Worm (Caenorhabditis elegans) whole organism, L4 larva: ENCODE data around the gene F13H10.1.

Source experiments
- D1046.2 ChIP-seq: fragments of 200-800 bp; sonication (Bioruptor generic); IDR thresholded peaks from 2 replicates; pipeline ENCODE4 v1.3.6; 2022; ENCODE audit warnings: missing genetic modification characterization, missing compliant biosample characterization
- F10B5.3 ChIP-seq: sonication (generic microtip); optimal IDR thresholded peaks from 2 replicates; lab custom pipeline; 2016; ENCODE audit warnings: mild to moderate bottlenecking, missing genetic modification characterization, missing compliant biosample characterization
- T20F7.1 ChIP-seq: fragments of 200-800 bp; sonication (Bioruptor generic); optimal IDR thresholded peaks from 2 replicates; lab custom pipeline; 2018; ENCODE audit warnings: mild to moderate bottlenecking, missing genetic modification characterization, missing compliant biosample characterization
- T26A8.4 ChIP-seq: fragments of 200-800 bp; sonication (Bioruptor generic); IDR thresholded peaks from 2 replicates; pipeline ENCODE4 v1.3.6; 2022; ENCODE audit warnings: missing genetic modification characterization, missing compliant biosample characterization
- Y75B8A.6 ChIP-seq: fragments of 200-800 bp; sonication (Bioruptor generic); IDR thresholded peaks from 2 replicates; pipeline ENCODE4 v1.3.6; 2022; ENCODE audit warnings: missing genetic modification reagents, missing genetic modification characterization, missing compliant biosample characterization
- ZK546.5 ChIP-seq, 2 experiments: sonication (generic microtip); optimal IDR thresholded peaks; 2 replicates each; lab custom pipeline; 2017; ENCODE audit warnings: missing biosample characterization in 2 of 2, missing genetic modification characterization in 2 of 2
- aha-1 ChIP-seq: fragments of 150-350 bp; peaks from one replicate; lab custom pipeline; 2014; ENCODE audit warnings: missing biosample characterization, missing genetic modification characterization
- aly-2 ChIP-seq: sonication (generic microtip); optimal IDR thresholded peaks from 2 replicates; lab custom pipeline; 2018; ENCODE audit warnings: missing biosample characterization, missing genetic modification characterization
- arid-1 ChIP-seq: fragments of 200-800 bp; sonication (Bioruptor generic); conservative IDR thresholded peaks from 2 replicates; pipeline ENCODE4 v1.3.6; 2022; ENCODE audit warnings: missing genetic modification reagents, missing genetic modification characterization, missing compliant biosample characterization
- ceh-28 ChIP-seq: fragments of 150-350 bp; optimal IDR thresholded peaks from 2 replicates; lab custom pipeline; 2014; ENCODE audit warnings: missing biosample characterization, missing genetic modification reagents, missing genetic modification characterization
- ces-1 ChIP-seq: fragments of 150-350 bp; sonication (generic microtip); optimal IDR thresholded peaks from 4 replicates; lab custom pipeline; 2014; ENCODE audit warnings: missing biosample characterization, missing genetic modification reagents, missing genetic modification characterization
- cey-2 ChIP-seq: sonication (generic microtip); optimal IDR thresholded peaks from 3 replicates; lab custom pipeline; 2017; ENCODE audit warnings: missing genetic modification characterization, mild to moderate bottlenecking, missing compliant biosample characterization, antibody characterized with exemption, borderline replicate concordance; ENCODE audit not compliant: insufficient read depth
- dmd-6 ChIP-seq: fragments of 200-800 bp; sonication (Bioruptor generic); IDR thresholded peaks from 2 replicates; pipeline ENCODE4 v1.3.6; 2022; ENCODE audit warnings: missing genetic modification reagents, missing genetic modification characterization, missing compliant biosample characterization
- dmd-9 ChIP-seq: fragments of 200-800 bp; sonication (Bioruptor generic); IDR thresholded peaks from 2 replicates; pipeline ENCODE4 v1.3.6; 2022; ENCODE audit warnings: missing genetic modification reagents, missing genetic modification characterization, missing compliant biosample characterization
- dpl-1 ChIP-seq: fragments of 150-350 bp; optimal IDR thresholded peaks from 2 replicates; lab custom pipeline; 2014; ENCODE audit warnings: missing biosample characterization, missing genetic modification reagents, missing genetic modification characterization
- duxl-1 ChIP-seq: sonication (generic microtip); optimal IDR thresholded peaks from 2 replicates; lab custom pipeline; 2016; ENCODE audit warnings: mild to moderate bottlenecking, missing genetic modification characterization, moderate library complexity, missing compliant biosample characterization; ENCODE audit not compliant: poor library complexity
- dve-1 ChIP-seq: sonication (generic microtip); optimal IDR thresholded peaks from 2 replicates; lab custom pipeline; 2017; ENCODE audit warnings: antibody characterized with exemption, mild to moderate bottlenecking, missing genetic modification characterization, missing compliant biosample characterization; ENCODE audit not compliant: insufficient read depth
- fos-1 ChIP-seq: fragments of 150-350 bp; optimal IDR thresholded peaks from 2 replicates; lab custom pipeline; 2014; ENCODE audit warnings: missing biosample characterization, missing genetic modification characterization
- hlh-11 ChIP-seq: fragments of 200-800 bp; sonication (Bioruptor generic); optimal IDR thresholded peaks from 2 replicates; lab custom pipeline; 2018; ENCODE audit warnings: mild to moderate bottlenecking, missing genetic modification characterization, missing compliant biosample characterization
- hlh-30 ChIP-seq: sonication (generic microtip); optimal IDR thresholded peaks from 2 replicates; lab custom pipeline; 2017; ENCODE audit warnings: antibody characterized with exemption, mild to moderate bottlenecking, missing genetic modification characterization, missing compliant biosample characterization; ENCODE audit not compliant: insufficient read depth
- jun-1 ChIP-seq: fragments of 150-350 bp; optimal IDR thresholded peaks from 2 replicates; lab custom pipeline; 2014; ENCODE audit warnings: missing biosample characterization, missing genetic modification reagents, missing genetic modification characterization
- lim-7 ChIP-seq: fragments of 200-800 bp; sonication (Bioruptor generic); IDR thresholded peaks from 2 replicates; pipeline ENCODE4 v1.3.6; 2022; ENCODE audit warnings: missing genetic modification characterization, missing compliant biosample characterization
- lin-1 ChIP-seq: fragments of 200-800 bp; sonication (Bioruptor generic); IDR thresholded peaks from 2 replicates; pipeline ENCODE4 v1.3.6; 2022; ENCODE audit warnings: missing genetic modification reagents, missing genetic modification characterization, missing compliant biosample characterization
- lin-38 ChIP-seq: fragments of 200-800 bp; sonication (Bioruptor generic); IDR thresholded peaks from 2 replicates; pipeline ENCODE4 v1.3.6; 2022; ENCODE audit warnings: missing genetic modification reagents, missing genetic modification characterization, missing compliant biosample characterization
- madf-5 ChIP-seq, 2 experiments: fragments of 200-800 bp; sonication (Bioruptor generic); IDR thresholded peaks; 2 replicates each; pipeline ENCODE4 v1.3.6; 2022; ENCODE audit warnings: missing compliant biosample characterization in 2 of 2, missing genetic modification characterization in 2 of 2
- mdl-1 ChIP-seq, 2 experiments: fragments of 150-350 bp in 1 of 2; sonication (generic microtip) in 1 of 2; optimal IDR thresholded peaks; 2 replicates each; lab custom pipeline; 2014 to 2017; ENCODE audit warnings: missing biosample characterization in 2 of 2, missing genetic modification characterization in 2 of 2
- mdt-29 ChIP-seq: fragments of 200-800 bp; sonication (Bioruptor generic); IDR thresholded peaks from 2 replicates; pipeline ENCODE4 v1.3.6; 2022; ENCODE audit warnings: missing genetic modification reagents, missing genetic modification characterization, missing compliant biosample characterization
- mep-1 ChIP-seq: fragments of 150-350 bp; sonication (generic microtip); optimal IDR thresholded peaks from 3 replicates; lab custom pipeline; 2014; ENCODE audit warnings: missing biosample characterization, missing genetic modification characterization
- mxl-2 ChIP-seq: fragments of 200-800 bp; sonication (Bioruptor generic); conservative IDR thresholded peaks from 2 replicates; pipeline ENCODE4 v1.3.6; 2022; ENCODE audit warnings: missing genetic modification reagents, missing genetic modification characterization, missing compliant biosample characterization
- mxl-3 ChIP-seq: fragments of 200-800 bp; sonication (Bioruptor generic); optimal IDR thresholded peaks from 2 replicates; lab custom pipeline; 2018; ENCODE audit warnings: mild to moderate bottlenecking, missing genetic modification characterization, missing compliant biosample characterization
- nhr-102 ChIP-seq: sonication (generic microtip); optimal IDR thresholded peaks from 2 replicates; lab custom pipeline; 2016; ENCODE audit warnings: mild to moderate bottlenecking, missing genetic modification characterization, moderate library complexity, missing compliant biosample characterization
- nhr-237 ChIP-seq: sonication (generic microtip); optimal IDR thresholded peaks from 2 replicates; lab custom pipeline; 2017; ENCODE audit warnings: missing biosample characterization, missing genetic modification characterization
- nhr-28 ChIP-seq: fragments of 150-350 bp; optimal IDR thresholded peaks from 2 replicates; lab custom pipeline; 2014; ENCODE audit warnings: missing biosample characterization, missing genetic modification characterization
- nhr-41 ChIP-seq: fragments of 200-800 bp; sonication (Bioruptor generic); IDR thresholded peaks from 2 replicates; pipeline ENCODE4 v1.3.6; 2022; ENCODE audit warnings: missing genetic modification reagents, missing genetic modification characterization, missing compliant biosample characterization
- nhr-6 ChIP-seq: fragments of 150-350 bp; optimal IDR thresholded peaks from 2 replicates; lab custom pipeline; 2014; ENCODE audit warnings: missing biosample characterization, missing genetic modification characterization
- nhr-77 ChIP-seq: fragments of 150-350 bp; optimal IDR thresholded peaks from 2 replicates; lab custom pipeline; 2014; ENCODE audit warnings: missing biosample characterization, missing genetic modification characterization
- pqm-1 ChIP-seq: sonication (generic microtip); optimal IDR thresholded peaks from 2 replicates; lab custom pipeline; 2017; ENCODE audit warnings: missing biosample characterization, missing genetic modification characterization
- tag-97 ChIP-seq: fragments of 200-800 bp; sonication (Bioruptor generic); IDR thresholded peaks from 2 replicates; pipeline ENCODE4 v1.3.6; 2022; ENCODE audit warnings: missing genetic modification characterization, missing compliant biosample characterization
- unc-130 ChIP-seq: sonication (generic microtip); optimal IDR thresholded peaks from 2 replicates; lab custom pipeline; 2016; ENCODE audit warnings: missing genetic modification reagents, missing genetic modification characterization, missing compliant biosample characterization
- unc-39 ChIP-seq: sonication (generic microtip); optimal IDR thresholded peaks from 2 replicates; lab custom pipeline; 2017; ENCODE audit warnings: missing biosample characterization, missing genetic modification characterization
- unc-62 ChIP-seq, 3 experiments: fragments of 150-350 bp in 1 of 3; sonication (generic microtip); optimal IDR thresholded peaks in 2 of 3; peaks in 1 of 3; 1 replicate in 1 of 3; 2 replicates in 2 of 3; lab custom pipeline; 2014 to 2017; ENCODE audit warnings: missing biosample characterization in 3 of 3, missing genetic modification characterization in 3 of 3, missing genetic modification reagents in 3 of 3, missing genotype in 1 of 3
- vab-7 ChIP-seq: fragments of 200-800 bp; sonication (Bioruptor generic); IDR thresholded peaks from 2 replicates; pipeline ENCODE4 v1.3.6; 2022; ENCODE audit warnings: missing genetic modification reagents, missing genetic modification characterization, missing compliant biosample characterization
- zag-1 ChIP-seq: fragments of 150-350 bp; optimal IDR thresholded peaks from 2 replicates; lab custom pipeline; 2014; ENCODE audit warnings: missing biosample characterization, missing genetic modification characterization

F13H10.1 gene

DNA sequence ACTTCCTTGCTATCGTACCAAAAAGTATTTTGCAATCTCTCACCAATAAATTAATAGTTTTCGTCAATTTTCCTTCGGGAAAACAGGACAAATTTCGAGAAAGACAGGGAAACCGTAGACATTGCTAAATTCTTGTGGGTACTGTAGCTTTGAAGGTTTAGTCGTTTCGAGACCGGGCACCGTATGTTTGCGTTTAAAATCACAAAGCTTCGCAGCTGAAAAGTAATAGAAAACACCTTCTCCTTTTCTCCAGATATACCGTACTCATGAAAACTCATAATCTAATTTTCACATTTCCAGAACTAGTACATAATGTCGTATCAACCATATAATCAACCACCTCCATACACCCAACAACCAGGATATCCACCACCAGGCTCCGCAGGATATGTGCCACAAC lies 4.6 kb downstream of the F13H10.1 start, which contains the start of gene F13H10.6:
Gene F13H10.6, plus strand, starts transcription at position 301 of the 400 bp plus-strand sequence.
- no peak for TF ChIP-seq lim-7 (GFP tag; lab: Robert Waterston, UW)
- no peak for TF ChIP-seq mxl-2 (GFP tag; lab: Robert Waterston, UW)
- TF ChIP-seq zag-1 (tag; lab: Kevin White, UChicago) = no peak
- no peak for TF ChIP-seq madf-5 (GFP tag; IDR thresholded peaks at IDR 0.05; lab: Robert Waterston, UW)
- peak in 1 of 2 experiments; percentile 64 for TF ChIP-seq unc-62 (GFP tag; optimal IDR thresholded peaks at IDR 0.05 in 1 of 2; lab: Kevin White, UChicago)
- no peak for TF ChIP-seq unc-62 (tag; optimal IDR thresholded peaks at IDR 0.05; lab: Kevin White, UChicago)
- no peak for TF ChIP-seq vab-7 (GFP tag; lab: Robert Waterston, UW)

DNA sequence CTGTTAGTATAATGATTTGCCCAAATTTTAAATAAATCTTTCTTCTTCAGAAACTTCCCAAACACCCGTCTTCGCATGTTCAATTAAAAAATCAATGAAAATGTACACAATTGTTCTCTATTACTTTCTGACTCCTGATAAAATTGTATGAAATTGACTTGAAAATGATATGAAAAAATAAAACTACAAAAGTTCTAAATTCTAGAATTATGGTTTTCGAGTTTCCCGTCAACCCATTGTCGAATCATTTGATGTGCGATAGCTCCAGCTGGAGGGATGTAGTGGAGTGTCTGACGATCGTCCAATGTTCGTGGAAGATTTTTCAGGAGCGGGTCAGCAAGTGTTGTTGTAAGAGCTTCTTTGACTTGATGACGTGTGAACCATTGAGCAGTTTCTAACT lies 5.6 kb downstream of the F13H10.1 start:
- TF ChIP-seq aly-2 (tag; lab: Kevin White, UChicago) (no peak), nhr-102 (no peak), ces-1 (GFP tag; lab: Kevin White, UChicago) (no peak), D1046.2 (GFP tag; lab: Robert Waterston, UW) (no peak), jun-1 (tag; lab: Kevin White, UChicago) (no peak), lin-38 (GFP tag; lab: Robert Waterston, UW) (no peak), T26A8.4 (0 out of 2 replicates have a peak, but pooled peaks have one; percentile 7), tag-97 (GFP tag; lab: Robert Waterston, UW) (no peak), unc-62 (GFP tag; optimal IDR thresholded peaks at IDR 0.05 in 1 of 2; lab: Kevin White, UChicago) (peak in 1 of 2 experiments; percentile 96), unc-62 (tag; optimal IDR thresholded peaks at IDR 0.05; lab: Kevin White, UChicago) (no peak), unc-39 (tag; lab: Kevin White, UChicago) (no peak)
- TF ChIP-seq, all 104 proteins: peak for 2

DNA sequence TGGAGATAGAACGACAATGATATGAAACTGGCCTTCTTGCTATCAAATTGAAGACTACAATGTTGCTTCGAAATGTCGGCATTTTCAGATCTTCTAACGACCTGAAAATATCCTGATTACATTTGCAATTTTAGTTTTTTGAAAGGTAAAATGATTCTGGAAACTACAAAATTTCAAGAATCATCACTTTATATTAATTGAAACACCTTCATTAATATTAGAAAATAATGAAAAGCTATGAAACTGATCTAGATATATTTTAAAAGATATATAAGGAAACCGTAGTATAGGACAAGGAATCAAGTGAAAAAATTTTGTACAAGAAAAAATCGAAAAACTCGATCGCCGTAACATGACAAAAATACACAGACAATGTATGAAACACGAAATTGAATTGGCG lies 7.5 kb downstream of the F13H10.1 start, which contains the start of gene ndx-9:
Gene ndx-9, minus strand, starts transcription at position 101 of the 400 bp plus-strand sequence.
- TF ChIP-seq lin-38 (GFP tag; lab: Robert Waterston, UW) (peak; percentile 32; the same call in 1 of the 2 replicates), D1046.2 (GFP tag; lab: Robert Waterston, UW) (no peak)

DNA sequence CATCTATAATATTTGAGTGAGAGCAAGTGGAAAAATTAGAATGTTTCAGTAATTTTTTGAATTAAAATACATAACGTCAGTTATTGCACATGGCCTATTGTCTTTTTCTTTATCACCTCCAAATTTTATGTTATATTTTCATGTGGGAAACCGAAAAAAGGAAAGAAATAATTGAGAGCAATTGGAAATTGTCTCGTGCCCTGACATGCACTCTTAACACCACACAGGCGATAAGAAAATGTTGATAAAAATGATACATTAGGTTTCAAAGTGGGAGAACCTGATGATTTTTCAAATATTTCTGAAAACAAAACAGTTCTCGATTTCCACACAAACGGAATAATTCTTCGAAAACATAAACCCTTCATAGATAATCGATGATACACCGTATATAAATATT lies 11.5 kb downstream of the F13H10.1 start, which contains the start of gene F13H10.3:
Gene F13H10.3, minus strand, starts transcription at position 73 of the 400 bp plus-strand sequence.
- TF ChIP-seq arid-1 = 0 out of 2 replicates have a peak, but pooled peaks have one; percentile 32
- peak; percentile 59 for TF ChIP-seq hlh-30 (tag; lab: Kevin White, UChicago)
- no peak for TF ChIP-seq unc-62 (GFP tag; optimal IDR thresholded peaks at IDR 0.05 in 1 of 2; lab: Kevin White, UChicago)
- no peak for TF ChIP-seq unc-62 (tag; optimal IDR thresholded peaks at IDR 0.05; lab: Kevin White, UChicago)
- TF ChIP-seq mep-1 (tag; lab: Kevin White, UChicago) = peak; percentile 38
- TF ChIP-seq ceh-28 = no peak
- TF ChIP-seq T20F7.1 (GFP tag; lab: Kevin White, UChicago) = peak; percentile 35
- TF ChIP-seq dve-1 (tag; lab: Kevin White, UChicago) = peak; percentile 68
- TF ChIP-seq Y75B8A.6 (GFP tag; lab: Robert Waterston, UW) = no peak
- TF ChIP-seq nhr-237 (tag; lab: Kevin White, UChicago) = no peak
- TF ChIP-seq nhr-41 (GFP tag; lab: Robert Waterston, UW) = no peak
- TF ChIP-seq nhr-6 (tag; lab: Kevin White, UChicago) = no peak
- peak; percentile 72 for TF ChIP-seq hlh-11 (tag; lab: Kevin White, UChicago)
- peak; percentile 61 for TF ChIP-seq nhr-28 (tag; lab: Kevin White, UChicago)
- TF ChIP-seq F10B5.3 = no peak
- TF ChIP-seq lin-1 = no peak
- peak; percentile 40 for TF ChIP-seq mxl-3
- peak; percentile 59 for TF ChIP-seq nhr-77
- TF ChIP-seq duxl-1 (tag; lab: Kevin White, UChicago) = peak; percentile 20
- TF ChIP-seq ZK546.5 (tag; optimal IDR thresholded peaks at IDR 0.05; lab: Kevin White, UChicago) = no peak
- TF ChIP-seq mdt-29 (GFP tag; lab: Robert Waterston, UW) = no peak
- no peak for TF ChIP-seq nhr-102
- peak; percentile 92 for TF ChIP-seq pqm-1 (tag; lab: Kevin White, UChicago)
- peak; percentile 75 for TF ChIP-seq dmd-6 (GFP tag; lab: Robert Waterston, UW)
- no peak for TF ChIP-seq unc-130 (GFP tag; lab: Kevin White, UChicago)
- no peak for TF ChIP-seq fos-1 (tag; lab: Kevin White, UChicago)
- peak in 1 of 2 experiments; percentile 78 for TF ChIP-seq mdl-1 (tag; optimal IDR thresholded peaks at IDR 0.05; lab: Kevin White, UChicago)
- no peak for TF ChIP-seq dmd-9 (GFP tag; lab: Robert Waterston, UW)
- TF ChIP-seq lin-38 (GFP tag; lab: Robert Waterston, UW) = 0 out of 2 replicates have a peak, but pooled peaks have one; percentile 13
- TF ChIP-seq madf-5 (GFP tag; IDR thresholded peaks at IDR 0.05; lab: Robert Waterston, UW) = no peak
- TF ChIP-seq cey-2 (tag; lab: Kevin White, UChicago) = no peak
- peak; percentile 6 for TF ChIP-seq dpl-1 (GFP tag; lab: Kevin White, UChicago)
- TF ChIP-seq aha-1 (tag; lab: Kevin White, UChicago) = peak; percentile 77
